Fruit fly (Drosophila melanogaster): ENCODE data around the gene CG16986.

The CG16986 gene

DNA sequence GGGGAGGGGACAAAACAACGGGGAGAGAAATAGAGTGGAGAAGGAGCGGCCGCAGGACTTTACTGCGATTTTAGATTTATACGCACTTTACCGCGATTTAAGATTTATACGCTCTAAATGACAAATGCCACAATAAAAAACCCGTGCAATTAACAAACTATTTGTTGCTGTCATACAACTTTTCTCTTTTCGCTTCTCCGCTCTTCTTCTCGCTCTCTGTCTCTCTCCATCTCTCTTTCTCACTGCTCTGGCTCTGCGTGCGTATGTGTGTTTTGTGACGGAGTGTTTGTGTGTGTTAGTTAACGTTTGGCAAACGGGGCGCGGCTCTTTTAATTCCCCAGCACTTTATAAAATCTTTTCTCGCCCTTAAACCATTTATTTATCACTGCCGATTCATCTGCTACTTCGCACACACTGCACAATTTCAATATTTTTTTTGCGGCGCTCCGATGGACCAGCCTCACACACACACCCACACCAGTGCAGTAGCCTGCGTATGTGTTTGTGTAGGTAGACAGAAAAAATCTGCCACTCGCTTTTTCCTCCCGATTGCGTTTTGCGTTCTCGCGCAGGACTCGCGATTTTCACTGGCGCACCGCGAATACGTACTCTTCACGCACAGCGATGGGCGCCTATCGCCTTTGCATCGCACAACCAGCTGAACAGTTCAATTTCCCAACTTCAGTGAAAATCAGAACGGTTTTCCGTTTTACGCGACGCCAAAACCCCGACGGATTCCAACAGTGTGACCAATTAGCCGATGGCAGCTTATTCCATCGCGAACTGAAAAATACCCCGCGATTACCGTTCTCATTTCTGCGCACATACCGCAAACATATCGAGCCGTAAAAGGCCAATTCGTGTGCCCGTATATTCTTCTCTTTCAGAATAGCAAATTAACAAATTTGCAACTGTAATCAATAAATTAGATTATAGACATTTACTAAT is 14.1 kb upstream of the CG16986 start, which contains the start of gene msn (continued):
- TF ChIP-seq vnd (GFP tag; IDR thresholded peaks at IDR 0.05; ENCODE audit: partially characterized antibody) (no peak), jigr1 (GFP tag; IDR thresholded peaks at IDR 0.05) (no peak), fd64A (GFP tag; optimal IDR thresholded peaks at IDR 0.05) (no peak), CG7357 (GFP tag; IDR thresholded peaks at IDR 0.05) (no peak), Eip74EF (GFP tag; optimal IDR thresholded peaks at IDR 0.05) (peak in 1 of 2 experiments; percentile 47), ewg (GFP tag; optimal IDR thresholded peaks at IDR 0.05) (peak; percentile 37), Dad (GFP tag; optimal IDR thresholded peaks at IDR 0.05) (peak; percentile 10), CG32772 (GFP tag; IDR thresholded peaks at IDR 0.05) (no peak), Aef1 (GFP tag; IDR thresholded peaks at IDR 0.05) (no peak), ac (GFP tag; optimal IDR thresholded peaks at IDR 0.05) (peak; percentile 19), ind (GFP tag; optimal IDR thresholded peaks at IDR 0.05) (no peak), CG8290 (GFP tag; optimal IDR thresholded peaks at IDR 0.05) (peak; percentile 1), CG8290 (tag; optimal IDR thresholded peaks at IDR 0.05) (peak in 1 of 2 experiments; percentile 84), kni (GFP tag; optimal IDR thresholded peaks at IDR 0.05) (peak; percentile 40), amos (GFP tag; IDR thresholded peaks at IDR 0.05; ENCODE audit: partially characterized antibody) (peak; percentile 60), CG15479 (GFP tag; optimal IDR thresholded peaks at IDR 0.05) (peak; percentile 66), lmd (GFP tag; IDR thresholded peaks at IDR 0.05) (peak; percentile 9; the same call in 1 of the 2 replicates), ssp (GFP tag; IDR thresholded peaks at IDR 0.05) (peak; percentile 57), CG10462 (GFP tag; optimal IDR thresholded peaks at IDR 0.05) (no peak), CG7839 (tag; optimal IDR thresholded peaks at IDR 0.05) (no peak), pnt (GFP tag; optimal IDR thresholded peaks at IDR 0.05) (no peak), CG12744 (GFP tag; optimal IDR thresholded peaks at IDR 0.05) (no peak), CG43689 (GFP tag; IDR thresholded peaks at IDR 0.05) (no peak), CG14965 (GFP tag; optimal IDR thresholded peaks at IDR 0.05; ENCODE audit: borderline replicate concordance) (no peak), fd3F (GFP tag; optimal IDR thresholded peaks at IDR 0.05) (no peak), CG4404 (GFP tag; IDR thresholded peaks at IDR 0.05) (no peak), bowl (GFP tag; IDR thresholded peaks at IDR 0.05) (no peak), dm (GFP tag; optimal IDR thresholded peaks at IDR 0.05) (peak; percentile 34), hb (GFP tag; IDR thresholded peaks at IDR 0.05; ENCODE audit: partially characterized antibody) (no peak; the same call in 2 of the 3 replicates), CG11560 (tag; IDR thresholded peaks at IDR 0.05) (0 out of 3 replicates have a peak, but pooled peaks have one; percentile 45), Awh (GFP tag; IDR thresholded peaks at IDR 0.05) (no peak), zfh2 (GFP tag; optimal IDR thresholded peaks at IDR 0.05) (no peak), Six4 (GFP tag; optimal IDR thresholded peaks at IDR 0.05) (no peak), CG2199 (GFP tag; IDR thresholded peaks at IDR 0.05) (no peak), nerfin-1 (tag; optimal IDR thresholded peaks at IDR 0.05) (peak; percentile 68), Nf-YC (tag; optimal IDR thresholded peaks at IDR 0.05) (peak; percentile 55), CG11723 (GFP tag; optimal IDR thresholded peaks at IDR 0.05) (peak; percentile 9), CG6854 (GFP tag; optimal IDR thresholded peaks at IDR 0.05) (peak; percentile 60), nau (GFP tag; optimal IDR thresholded peaks at IDR 0.05) (peak; percentile 49), az2 (GFP tag; optimal IDR thresholded peaks at IDR 0.05) (no peak), CG33213 (GFP tag; optimal IDR thresholded peaks at IDR 0.05) (peak; percentile 63), NC2α (GFP tag; optimal IDR thresholded peaks at IDR 0.05) (no peak), dati (GFP tag; IDR thresholded peaks at IDR 0.05) (no peak), MBD-R2 (GFP tag; IDR thresholded peaks at IDR 0.05) (peak; percentile 56), pita (GFP tag; optimal IDR thresholded peaks at IDR 0.05) (no peak), BEAF-32 (GFP tag; optimal IDR thresholded peaks at IDR 0.05) (peak; percentile 64), sima (GFP tag; optimal IDR thresholded peaks at IDR 0.05) (no peak), CG12236 (GFP tag; optimal IDR thresholded peaks at IDR 0.05) (no peak), Dbx (GFP tag; IDR thresholded peaks at IDR 0.05) (peak; percentile 54)

Data from whole organism, embryonic.